Worm (Caenorhabditis elegans): ENCODE data around the gene myrf-2.

ce11 chrX:10160097-10160677, 34.0 kb downstream of the myrf-2 start, which contains the start of gene F09B9.4:
- TF ChIP-seq pqm-1 (tag; optimal IDR thresholded peaks at IDR 0.05) = no peak
- TF ChIP-seq jun-1 (tag; optimal IDR thresholded peaks at IDR 0.05) = no peak
- TF ChIP-seq ceh-9 (tag; optimal IDR thresholded peaks at IDR 0.05) = no peak
- no peak for TF ChIP-seq mdl-1 (tag; optimal IDR thresholded peaks at IDR 0.05)
- TF ChIP-seq fkh-10 (GFP tag; optimal IDR thresholded peaks at IDR 0.05) = no peak
- no peak for TF ChIP-seq R02D3.7 (tag; optimal IDR thresholded peaks at IDR 0.05)
- no peak for TF ChIP-seq snpc-4 (tag; optimal IDR thresholded peaks at IDR 0.05)
- TF ChIP-seq ama-1 (optimal IDR thresholded peaks at IDR 0.05) = no peak
- peak; percentile 26 for TF ChIP-seq lin-39 (tag; optimal IDR thresholded peaks at IDR 0.05)
- TF ChIP-seq aly-2 (tag; optimal IDR thresholded peaks at IDR 0.05) = no peak
- no peak for TF ChIP-seq nhr-237 (tag; optimal IDR thresholded peaks at IDR 0.05)

All from whole organism, L3 larva.